Fruit fly (Drosophila melanogaster) whole organism, embryonic: ENCODE data around the gene Cpr30B.

Source experiments
- Bteb2 ChIP-seq: fragments of 200-800 bp; sonication (Bioruptor generic); optimal IDR thresholded peaks from 2 replicates; lab custom pipeline; 2016; ENCODE audit warnings: missing biosample characterization, missing genetic modification characterization
- CG10209 ChIP-seq: fragments of 200-800 bp; sonication (Bioruptor generic); optimal IDR thresholded peaks from 3 replicates; lab custom pipeline; 2017; ENCODE audit warnings: missing biosample characterization, mild to moderate bottlenecking, missing genetic modification characterization, missing genetic modification reagents
- CG10267 ChIP-seq: fragments of 200-800 bp; sonication (Bioruptor generic); optimal IDR thresholded peaks from 2 replicates; lab custom pipeline; 2018; ENCODE audit warnings: missing biosample characterization, mild to moderate bottlenecking, missing genetic modification characterization, moderate library complexity
- CG11247 ChIP-seq: fragments of 200-800 bp; sonication (Bioruptor generic); IDR thresholded peaks from 2 replicates; pipeline ENCODE4 v1.3.6; 2022; ENCODE audit warnings: missing biosample characterization, missing genetic modification characterization
- CG11560 ChIP-seq: fragments of 200-800 bp; sonication (Bioruptor generic); IDR thresholded peaks from 3 replicates; pipeline ENCODE4 v1.3.6; 2022; ENCODE audit warnings: missing biosample characterization, missing genetic modification characterization
- CG12236 ChIP-seq: fragments of 200-800 bp; sonication (Bioruptor generic); optimal IDR thresholded peaks from 2 replicates; lab custom pipeline; 2016; ENCODE audit warnings: missing biosample characterization, missing genetic modification characterization
- CG12299 ChIP-seq: fragments of 200-800 bp; sonication (Bioruptor generic); optimal IDR thresholded peaks from 2 replicates; lab custom pipeline; 2018; ENCODE audit warnings: missing biosample characterization, mild to moderate bottlenecking, missing genetic modification characterization
- CG12659 ChIP-seq: fragments of 200-800 bp; sonication (Bioruptor generic); optimal IDR thresholded peaks from 3 replicates; lab custom pipeline; 2017; ENCODE audit warnings: mild to moderate bottlenecking, missing biosample characterization, missing genetic modification reagents, missing genetic modification characterization
- CG13894 ChIP-seq: fragments of 200-800 bp; sonication (Bioruptor generic); optimal IDR thresholded peaks from 3 replicates; lab custom pipeline; 2018; ENCODE audit warnings: missing biosample characterization, mild to moderate bottlenecking, missing genetic modification characterization, moderate library complexity
- CG1602 ChIP-seq: fragments of 200-800 bp; sonication (Bioruptor generic); optimal IDR thresholded peaks from 3 replicates; lab custom pipeline; 2016; ENCODE audit warnings: missing biosample characterization, missing genetic modification characterization
- CG2116 ChIP-seq: fragments of 200-800 bp; sonication (Bioruptor generic); optimal IDR thresholded peaks from 3 replicates; lab custom pipeline; 2018; ENCODE audit warnings: missing biosample characterization, mild to moderate bottlenecking, missing genetic modification characterization
- CG31441 ChIP-seq: fragments of 200-800 bp; sonication (Bioruptor generic); IDR thresholded peaks from 2 replicates; pipeline ENCODE4 v1.3.6; 2022; ENCODE audit warnings: missing biosample characterization, missing genetic modification characterization
- CG32767 ChIP-seq: fragments of 200-800 bp; sonication (Bioruptor generic); IDR thresholded peaks from 2 replicates; pipeline ENCODE4 v1.3.6; 2022; ENCODE audit warnings: missing biosample characterization, missing genetic modification characterization
- CG3838 ChIP-seq: fragments of 200-800 bp; sonication (Bioruptor generic); optimal IDR thresholded peaks from 3 replicates; lab custom pipeline; 2016; ENCODE audit warnings: missing biosample characterization, missing genetic modification characterization
- CG4282 ChIP-seq: fragments of 200-800 bp; sonication (Bioruptor generic); optimal IDR thresholded peaks from 2 replicates; lab custom pipeline; 2016; ENCODE audit warnings: missing biosample characterization, missing genetic modification characterization
- CG4404 ChIP-seq: fragments of 200-800 bp; sonication (Bioruptor generic); IDR thresholded peaks from 2 replicates; pipeline ENCODE4 v1.3.6; 2022; ENCODE audit warnings: missing biosample characterization, missing genetic modification characterization
- CG6791 ChIP-seq: fragments of 200-800 bp; sonication (Bioruptor generic); IDR thresholded peaks from 3 replicates; pipeline ENCODE4 v1.3.6; 2022; ENCODE audit warnings: missing biosample characterization, missing genetic modification characterization; ENCODE audit not compliant: partially characterized antibody
- CG7357 ChIP-seq: fragments of 200-800 bp; sonication (Bioruptor generic); IDR thresholded peaks from 3 replicates; pipeline ENCODE4 v1.3.6; 2022; ENCODE audit warnings: missing biosample characterization, missing genetic modification characterization
- CG7963 ChIP-seq: fragments of 200-800 bp; sonication (Bioruptor generic); IDR thresholded peaks from 3 replicates; pipeline ENCODE4 v1.3.6; 2022; ENCODE audit warnings: missing biosample characterization, missing genetic modification characterization; ENCODE audit not compliant: partially characterized antibody
- CG8765 ChIP-seq: fragments of 200-800 bp; sonication (Bioruptor generic); IDR thresholded peaks from 2 replicates; pipeline ENCODE4 v1.3.6; 2022; ENCODE audit warnings: missing biosample characterization, missing genetic modification characterization
- CG9817 ChIP-seq: fragments of 200-800 bp; sonication (Bioruptor generic); optimal IDR thresholded peaks from 2 replicates; lab custom pipeline; 2018; ENCODE audit warnings: missing biosample characterization, mild to moderate bottlenecking, missing genetic modification characterization, moderate library complexity
- Dip2 ChIP-seq: fragments of 200-800 bp; sonication (Bioruptor generic); IDR thresholded peaks from 2 replicates; pipeline ENCODE4 v1.3.6; 2022; ENCODE audit warnings: missing biosample characterization, missing genetic modification characterization
- Dll ChIP-seq: fragments of 200-800 bp; sonication (Bioruptor generic); IDR thresholded peaks from 4 replicates; pipeline ENCODE4 v1.3.6; 2022; ENCODE audit warnings: missing biosample characterization, missing genetic modification characterization; ENCODE audit not compliant: partially characterized antibody
- Doc2 ChIP-seq: fragments of 200-800 bp; sonication (Bioruptor generic); IDR thresholded peaks from 2 replicates; pipeline ENCODE4 v1.3.6; 2022; ENCODE audit warnings: missing biosample characterization, missing genetic modification characterization
- HmgZ ChIP-seq: fragments of 200-800 bp; sonication (Bioruptor generic); optimal IDR thresholded peaks from 2 replicates; lab custom pipeline; 2018; ENCODE audit warnings: missing biosample characterization, mild to moderate bottlenecking, missing genetic modification characterization
- Lpt ChIP-seq: fragments of >200 bp; optimal IDR thresholded peaks from 2 replicates; lab custom pipeline; 2018; ENCODE audit warnings: missing biosample characterization, missing genetic modification characterization
- Sry-δ ChIP-seq: fragments of 200-800 bp; sonication (Bioruptor generic); optimal IDR thresholded peaks from 2 replicates; lab custom pipeline; 2016; ENCODE audit warnings: missing biosample characterization, missing genetic modification characterization
- Trl ChIP-seq, 3 experiments: fragments of >200 bp in 2 of 3; fragments of 200-800 bp in 1 of 3; sonication (Bioruptor generic) in 1 of 3; optimal IDR thresholded peaks; 2 replicates in 1 of 3; 3 replicates in 2 of 3; lab custom pipeline; 2016 to 2017; ENCODE audit warnings: missing biosample characterization in 1 of 3, missing genetic modification characterization in 1 of 3
- YL-1 ChIP-seq: fragments of 200-800 bp; sonication (Bioruptor generic); optimal IDR thresholded peaks from 3 replicates; lab custom pipeline; 2017; ENCODE audit warnings: missing biosample characterization, mild to moderate bottlenecking, missing genetic modification characterization
- al ChIP-seq: fragments of 200-800 bp; sonication (Bioruptor generic); IDR thresholded peaks from 2 replicates; pipeline ENCODE4 v1.3.6; 2022; ENCODE audit warnings: missing biosample characterization, missing genetic modification characterization
- chif ChIP-seq, 2 experiments: fragments of 200-800 bp; sonication (Bioruptor generic); optimal IDR thresholded peaks; 3 replicates each; lab custom pipeline; 2016; ENCODE audit warnings: missing biosample characterization in 2 of 2, missing genetic modification characterization in 2 of 2
- cwo ChIP-seq: fragments of 200-800 bp; sonication (Bioruptor generic); optimal IDR thresholded peaks from 3 replicates; lab custom pipeline; 2017; ENCODE audit warnings: missing biosample characterization, missing genetic modification characterization, mild to moderate bottlenecking, moderate library complexity, missing genetic modification reagents
- dan ChIP-seq: fragments of 200-800 bp; sonication (Bioruptor generic); IDR thresholded peaks from 2 replicates; pipeline ENCODE4 v1.3.6; 2022; ENCODE audit warnings: missing biosample characterization, missing genetic modification characterization
- eve ChIP-seq, 2 experiments: fragments of >200 bp; optimal IDR thresholded peaks; 2 replicates each; lab custom pipeline; 2017; ENCODE audit warnings: missing biosample characterization in 2 of 2, missing genetic modification characterization in 2 of 2
- fru ChIP-seq: fragments of >200 bp; optimal IDR thresholded peaks from 2 replicates; lab custom pipeline; 2017
- gcm ChIP-seq: fragments of 200-800 bp; sonication (Bioruptor generic); optimal IDR thresholded peaks from 2 replicates; lab custom pipeline; 2019; ENCODE audit warnings: missing biosample characterization, mild to moderate bottlenecking, missing genetic modification characterization, moderate library complexity
- gem ChIP-seq: fragments of 200-800 bp; sonication (Bioruptor generic); optimal IDR thresholded peaks from 2 replicates; lab custom pipeline; 2019; ENCODE audit warnings: missing biosample characterization, mild to moderate bottlenecking, missing genetic modification characterization, moderate library complexity
- gro ChIP-seq: fragments of 200-800 bp; sonication (Bioruptor generic); optimal IDR thresholded peaks from 2 replicates; lab custom pipeline; 2016; ENCODE audit warnings: missing biosample characterization, missing genetic modification characterization
- her ChIP-seq: fragments of 200-800 bp; sonication (Bioruptor generic); optimal IDR thresholded peaks from 2 replicates; lab custom pipeline; 2016; ENCODE audit warnings: missing biosample characterization, missing genetic modification characterization
- kay ChIP-seq: fragments of 200-800 bp; sonication (Bioruptor generic); optimal IDR thresholded peaks from 2 replicates; lab custom pipeline; 2016; ENCODE audit warnings: missing biosample characterization, missing genetic modification characterization
- lov ChIP-seq, 2 experiments: fragments of 200-800 bp in 1 of 2; fragments of >200 bp in 1 of 2; sonication (Bioruptor generic) in 1 of 2; IDR thresholded peaks in 1 of 2; optimal IDR thresholded peaks in 1 of 2; 2 replicates in 1 of 2; 3 replicates in 1 of 2; pipeline versions ENCODE4 v1.3.6 to Lab custom; 2017 to 2022; ENCODE audit warnings: missing biosample characterization in 1 of 2, missing genetic modification characterization in 1 of 2
- mirr ChIP-seq: fragments of 200-800 bp; sonication (Bioruptor generic); optimal IDR thresholded peaks from 3 replicates; lab custom pipeline; 2018; ENCODE audit warnings: missing biosample characterization, mild to moderate bottlenecking, missing genetic modification characterization
- row ChIP-seq: fragments of 200-800 bp; sonication (Bioruptor generic); IDR thresholded peaks from 3 replicates; pipeline ENCODE4 v1.3.6; 2022; ENCODE audit warnings: missing biosample characterization, missing genetic modification characterization
- ssp ChIP-seq: fragments of 200-800 bp; sonication (Bioruptor generic); IDR thresholded peaks from 2 replicates; pipeline ENCODE4 v1.3.6; 2022; ENCODE audit warnings: missing biosample characterization, missing genetic modification characterization
- ttk ChIP-seq: fragments of 200-800 bp; sonication (Bioruptor generic); IDR thresholded peaks from 2 replicates; pipeline ENCODE4 v2.1.2; 2022; ENCODE audit warnings: missing biosample characterization, missing genetic modification characterization
- twi ChIP-seq: fragments of 200-800 bp; optimal IDR thresholded peaks from 2 replicates; lab custom pipeline; 2019; ENCODE audit warnings: missing biosample characterization, mild to moderate bottlenecking, missing genetic modification characterization, moderate library complexity
- unc-4 ChIP-seq: fragments of 200-800 bp; sonication (Bioruptor generic); IDR thresholded peaks from 2 replicates; pipeline ENCODE4 v1.3.6; 2022; ENCODE audit warnings: missing biosample characterization, missing genetic modification characterization; ENCODE audit not compliant: partially characterized antibody
- wor ChIP-seq: fragments of 200-800 bp; sonication (Bioruptor generic); IDR thresholded peaks from 2 replicates; pipeline ENCODE4 v1.3.6; 2022; ENCODE audit warnings: missing biosample characterization, missing genetic modification characterization
- zen2 ChIP-seq: fragments of 200-800 bp; sonication (Bioruptor generic); IDR thresholded peaks from 3 replicates; pipeline ENCODE4 v1.3.6; 2022; ENCODE audit warnings: missing biosample characterization, missing genetic modification characterization; ENCODE audit not compliant: partially characterized antibody

Cpr30B gene

dm6 chr2L:9498185-9498984 is 44.3 kb upstream of the Cpr30B start (continued):
- peak; percentile 87 for TF ChIP-seq row (GFP tag; lab: Robert Waterston, UW)
- no peak for TF ChIP-seq dan
- TF ChIP-seq CG4282 (GFP tag; lab: Kevin White, UChicago): no peak
- TF ChIP-seq Dll (GFP tag; lab: Robert Waterston, UW): no peak
- no peak for TF ChIP-seq CG6791 (GFP tag; lab: Robert Waterston, UW)
- no peak for TF ChIP-seq Lpt (GFP tag; lab: Kevin White, UChicago)
- TF ChIP-seq CG4404 (GFP tag; lab: Robert Waterston, UW): peak; percentile 47
- TF ChIP-seq al (GFP tag; lab: Robert Waterston, UW): peak; percentile 39; the same call in 1 of the 2 replicates
- peak; percentile 48 for TF ChIP-seq CG10267 (tag; lab: Kevin White, UChicago)
- peak; percentile 17 for TF ChIP-seq CG9817 (tag; lab: Kevin White, UChicago)
- TF ChIP-seq CG31441 (GFP tag; lab: Robert Waterston, UW): peak; percentile 70
- peak; percentile 28 for TF ChIP-seq CG12659 (GFP tag; lab: Kevin White, UChicago)
- TF ChIP-seq YL-1 (GFP tag; lab: Kevin White, UChicago): no peak
- TF ChIP-seq CG11247 (GFP tag; lab: Robert Waterston, UW): peak; percentile 45; the same call in 1 of the 2 replicates
- no peak for TF ChIP-seq twi (tag; lab: Kevin White, UChicago)
- TF ChIP-seq her (GFP tag; lab: Kevin White, UChicago): no peak
- TF ChIP-seq lov (optimal IDR thresholded peaks at IDR 0.05; lab: Kevin White, UChicago): no peak
- TF ChIP-seq lov (GFP tag; IDR thresholded peaks at IDR 0.05; lab: Robert Waterston, UW): peak; percentile 62; the same call in 1 of the 3 replicates
- peak; percentile 49; the same call in 1 of the 2 replicates for TF ChIP-seq ttk (GFP tag; lab: Robert Waterston, UW)
- no peak for TF ChIP-seq Dip2 (GFP tag; lab: Robert Waterston, UW)
- TF ChIP-seq kay: peak; percentile 83
- TF ChIP-seq Trl (optimal IDR thresholded peaks at IDR 0.05; lab: Kevin White, UChicago): no peak
- no peak for TF ChIP-seq Trl (GFP tag; optimal IDR thresholded peaks at IDR 0.05; lab: Kevin White, UChicago)
- TF ChIP-seq wor (GFP tag; lab: Robert Waterston, UW): no peak
- no peak for TF ChIP-seq CG12236 (GFP tag; lab: Kevin White, UChicago)
- TF ChIP-seq CG10209 (GFP tag; lab: Kevin White, UChicago): peak; percentile 75
- peak; percentile 59; the same call in 1 of the 2 replicates for TF ChIP-seq CG32767 (GFP tag; lab: Robert Waterston, UW)
- TF ChIP-seq CG1602 (GFP tag; lab: Kevin White, UChicago): no peak
- peak; percentile 83 for TF ChIP-seq mirr (GFP tag; lab: Kevin White, UChicago)
- TF ChIP-seq chif (GFP tag; optimal IDR thresholded peaks at IDR 0.05; lab: Kevin White, UChicago): peak; percentile 30 to 68
- no peak for TF ChIP-seq gcm (GFP tag; lab: Kevin White, UChicago)
- TF ChIP-seq CG7963: no peak
- no peak for TF ChIP-seq ssp (GFP tag; lab: Robert Waterston, UW)
- TF ChIP-seq gro (GFP tag; lab: Kevin White, UChicago): peak; percentile 52
- TF ChIP-seq eve (GFP tag; optimal IDR thresholded peaks at IDR 0.05; lab: Kevin White, UChicago): no peak
- peak; percentile 30 for TF ChIP-seq Sry-δ (GFP tag; lab: Kevin White, UChicago)
- TF ChIP-seq fru (lab: Kevin White, UChicago): no peak
- peak; percentile 50 for TF ChIP-seq HmgZ (tag; lab: Kevin White, UChicago)
- no peak for TF ChIP-seq CG12299 (tag; lab: Kevin White, UChicago)
- no peak for TF ChIP-seq CG2116 (GFP tag; lab: Kevin White, UChicago)
- TF ChIP-seq cwo (GFP tag; lab: Kevin White, UChicago): peak; percentile 88
- no peak for TF ChIP-seq CG8765 (GFP tag; lab: Robert Waterston, UW)
- TF ChIP-seq CG7357 (GFP tag; lab: Robert Waterston, UW): 0 out of 3 replicates have a peak, but pooled peaks have one; percentile 29
- no peak for TF ChIP-seq unc-4 (GFP tag; lab: Robert Waterston, UW)
- no peak for TF ChIP-seq CG11560
- no peak for TF ChIP-seq zen2
- TF ChIP-seq Doc2 (GFP tag; lab: Robert Waterston, UW): no peak
- peak; percentile 0 for TF ChIP-seq CG3838 (GFP tag; lab: Kevin White, UChicago)
- no peak for TF ChIP-seq CG13894 (tag; lab: Kevin White, UChicago)
- TF ChIP-seq Bteb2 (GFP tag; lab: Kevin White, UChicago): no peak
- peak; percentile 76 for TF ChIP-seq gem (tag; lab: Kevin White, UChicago)
